Worm (Caenorhabditis elegans): ENCODE measurements around the gene nhr-198.
"Not testable (repeated sequence)": the region's sequence is repeated elsewhere in the genome, so short reads cannot be mapped to it uniquely, and the experiment has no call there.

nhr-198 gene

DNA sequence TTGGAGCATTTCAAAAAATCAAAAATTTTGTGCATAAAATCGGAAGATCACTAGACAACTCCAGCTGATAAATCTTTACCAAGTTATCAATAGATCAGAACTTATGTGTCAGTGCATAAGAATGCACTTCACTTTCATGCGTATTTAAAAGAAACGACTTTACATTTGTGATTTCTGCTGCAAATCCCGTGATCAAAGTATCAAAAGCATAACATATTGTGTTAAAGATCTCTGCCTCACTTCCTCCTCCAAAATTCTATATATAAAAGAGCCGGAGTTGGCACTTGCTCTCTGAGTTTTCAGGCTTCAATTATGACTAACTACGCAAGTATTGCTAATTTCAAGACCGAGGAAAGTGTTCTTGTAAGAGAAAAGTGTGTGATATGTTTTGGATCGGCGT lies at the start of gene nhr-198:
Gene nhr-198, plus strand, starts transcription at position 313 of the 400 bp plus-strand sequence.
- TF ChIP-seq nhr-71 (tag; optimal IDR thresholded peaks at IDR 0.05) (peak; percentile 29), fkh-4 (tag; optimal IDR thresholded peaks at IDR 0.05; ENCODE audit: borderline replicate concordance) (no peak), pag-3 (tag; optimal IDR thresholded peaks at IDR 0.05; ENCODE audit: borderline replicate concordance, insufficient read depth) (no peak), ztf-4 (tag; optimal IDR thresholded peaks at IDR 0.05) (no peak), dsc-1 (tag; optimal IDR thresholded peaks at IDR 0.05) (peak; percentile 55), fkh-8 (tag; optimal IDR thresholded peaks at IDR 0.05) (peak; percentile 79), sox-4 (tag; optimal IDR thresholded peaks at IDR 0.05) (peak; percentile 28)

DNA sequence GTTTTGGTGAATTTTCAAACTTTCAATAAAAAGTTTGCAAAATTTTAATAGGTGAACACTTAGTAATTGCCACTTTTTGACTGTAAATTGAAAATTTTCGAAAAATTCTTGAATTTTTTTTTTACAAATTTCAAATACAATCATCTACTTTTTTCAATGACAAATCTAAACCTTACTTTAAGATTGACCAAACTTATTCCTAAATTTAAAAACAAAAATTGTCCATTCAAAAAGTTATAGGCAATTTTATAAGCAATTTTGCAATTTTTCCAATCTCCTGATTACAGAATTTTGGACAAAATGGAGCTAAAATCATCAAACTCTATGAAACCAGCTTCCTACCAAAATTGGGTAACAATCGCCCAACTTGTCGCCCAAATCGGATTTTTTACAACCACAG lies 49.2 kb upstream of the nhr-198 start, which contains the start of gene str-23:
Gene str-23, plus strand, starts transcription at position 301 of the 400 bp plus-strand sequence.
- TF ChIP-seq ceh-63 (GFP tag; optimal IDR thresholded peaks at IDR 0.05) (no peak), hpl-2 (GFP tag; optimal IDR thresholded peaks at IDR 0.05) (no peak)

DNA sequence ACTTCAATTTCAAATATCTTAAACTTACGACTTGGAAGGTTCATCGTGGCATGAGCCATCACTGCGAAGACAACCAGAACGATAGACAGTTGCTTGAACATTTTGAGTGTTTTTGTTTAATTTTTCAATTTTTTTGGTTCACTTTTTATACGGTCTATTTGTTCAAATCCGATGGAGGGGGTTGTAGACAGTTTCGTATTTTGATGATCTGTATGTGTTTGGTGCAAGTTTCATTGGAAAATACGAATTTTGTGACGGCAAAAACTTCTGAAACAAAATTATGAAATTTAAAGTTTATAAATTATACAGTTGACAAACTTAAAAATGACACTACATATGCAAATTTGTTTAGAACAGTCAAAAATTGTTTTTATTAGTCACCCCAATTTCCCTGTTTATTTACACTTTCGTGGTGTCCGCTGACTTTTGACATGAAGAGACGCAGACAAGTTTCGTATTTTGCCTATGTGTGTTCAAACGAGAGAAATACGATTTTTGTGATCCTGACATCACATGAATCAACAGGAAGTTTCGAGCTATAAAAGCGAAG lies 46.2 kb upstream of the nhr-198 start, which contains the start of the genes C55A1.7 and C55A1.6:
Gene C55A1.7, minus strand, starts transcription at position 101 of the 550 bp plus-strand sequence.
Gene C55A1.6, plus strand, starts transcription at position 500 of the 550 bp plus-strand sequence.
- not testable (repeated sequence) for TF ChIP-seq unc-86 (tag; optimal IDR thresholded peaks at IDR 0.05); hlh-4 (tag; optimal IDR thresholded peaks at IDR 0.05); alr-1 (tag; optimal IDR thresholded peaks at IDR 0.05; ENCODE audit: borderline replicate concordance)

DNA sequence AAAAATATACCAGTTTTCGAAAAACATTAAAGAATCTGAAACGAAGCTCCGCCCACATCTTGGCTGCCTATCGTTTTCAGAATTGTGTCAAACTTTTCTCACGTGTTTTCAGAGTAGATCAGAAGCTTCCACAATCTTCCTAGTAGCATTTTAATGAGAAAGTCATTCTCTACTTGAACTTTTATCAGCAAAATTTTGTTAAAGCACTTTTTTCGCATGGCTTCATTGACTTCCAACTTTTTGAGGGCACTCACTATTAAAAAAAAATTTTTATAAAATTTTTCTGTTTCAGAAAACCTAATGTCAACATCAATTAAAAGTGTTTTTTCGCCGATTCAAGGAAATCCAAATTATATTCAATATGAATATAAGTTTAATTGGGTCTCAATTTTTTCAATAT lies 43.6 kb upstream of the nhr-198 start, which contains the start of gene sru-42:
Gene sru-42, plus strand, starts transcription at position 301 of the 400 bp plus-strand sequence.
- peak; percentile 11 for TF ChIP-seq fkh-8 (tag; optimal IDR thresholded peaks at IDR 0.05)
- no peak for TF ChIP-seq egl-13 (tag; optimal IDR thresholded peaks at IDR 0.05)

DNA sequence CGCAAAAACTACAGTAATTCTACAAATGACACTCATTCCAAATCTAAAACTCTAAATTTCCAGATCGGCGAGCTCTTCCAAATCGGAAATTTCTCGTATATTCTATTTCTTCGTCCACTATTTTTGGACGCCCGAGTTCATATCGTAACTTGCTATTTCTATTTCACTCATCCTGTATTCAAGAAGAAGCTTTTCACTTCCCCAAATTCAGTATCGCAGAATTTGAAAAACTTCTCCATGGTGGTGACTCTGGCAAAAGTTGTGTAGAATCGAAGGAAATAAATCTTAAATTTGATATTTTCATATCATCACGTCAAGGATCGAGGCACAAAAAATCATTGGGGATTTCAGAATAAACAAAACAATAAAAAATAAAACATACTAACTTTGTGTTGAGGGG lies 41.6 kb upstream of the nhr-198 start:
- TF ChIP-seq tbx-2 (tag; optimal IDR thresholded peaks at IDR 0.05) = no peak
- no peak for TF ChIP-seq sptf-1 (tag; optimal IDR thresholded peaks at IDR 0.05)
- no peak for TF ChIP-seq efl-1 (optimal IDR thresholded peaks at IDR 0.05)
- peak in 1 of 2 experiments; percentile 81 for TF ChIP-seq efl-1 (GFP tag; optimal IDR thresholded peaks at IDR 0.05 in 1 of 2)
- TF ChIP-seq ceh-82 (tag; optimal IDR thresholded peaks at IDR 0.05) = no peak
- TF ChIP-seq ama-1 (optimal IDR thresholded peaks at IDR 0.05) = no peak
- TF ChIP-seq egl-13 (tag; optimal IDR thresholded peaks at IDR 0.05) = no peak
- peak; percentile 65 for TF ChIP-seq nhr-85 (tag)
- TF ChIP-seq Y116A8C.19 (tag; optimal IDR thresholded peaks at IDR 0.05; ENCODE audit: borderline replicate concordance) = no peak

DNA sequence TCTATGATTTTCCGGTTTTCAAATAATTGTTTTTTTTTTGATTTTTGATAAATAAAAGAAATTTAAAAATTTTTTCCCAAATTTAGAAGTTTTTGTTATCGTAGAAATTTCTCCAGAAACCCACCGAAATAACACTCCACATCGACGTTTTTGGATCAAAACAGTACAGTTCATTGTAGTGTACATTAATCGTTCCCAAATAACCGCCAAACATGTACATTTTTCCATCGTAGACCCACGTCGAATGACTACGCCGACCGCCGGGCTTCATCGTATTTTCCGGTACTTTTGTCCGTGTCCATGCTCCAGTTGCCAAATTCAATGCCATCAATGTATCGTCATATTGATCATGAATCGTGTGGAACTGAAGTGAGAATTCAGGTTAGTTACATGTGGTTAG lies 39.7 kb upstream of the nhr-198 start, which contains the start of gene F53E4.2:
Gene F53E4.2, plus strand, starts transcription at position 301 of the 400 bp plus-strand sequence.
- TF ChIP-seq efl-1 (optimal IDR thresholded peaks at IDR 0.05) (no peak), efl-1 (GFP tag; optimal IDR thresholded peaks at IDR 0.05 in 1 of 2) (no peak), lsy-2 (tag; optimal IDR thresholded peaks at IDR 0.05) (no peak), egl-13 (tag; optimal IDR thresholded peaks at IDR 0.05) (no peak), mab-9 (GFP tag; IDR thresholded peaks at IDR 0.05) (no peak), hlh-17 (GFP tag; optimal IDR thresholded peaks at IDR 0.05; ENCODE audit: borderline replicate concordance) (no peak), nhr-237 (tag; optimal IDR thresholded peaks at IDR 0.05) (no peak), ceh-88 (GFP tag; IDR thresholded peaks at IDR 0.05) (no peak), C34B4.2 (tag; optimal IDR thresholded peaks at IDR 0.05) (no peak), efl-3 (GFP tag; optimal IDR thresholded peaks at IDR 0.05) (no peak), ama-1 (optimal IDR thresholded peaks at IDR 0.05) (no peak), egl-27 (tag; optimal IDR thresholded peaks at IDR 0.05) (no peak), nhr-28 (tag; optimal IDR thresholded peaks at IDR 0.05) (no peak), C16A3.4 (tag; optimal IDR thresholded peaks at IDR 0.05) (no peak), unc-98 (GFP tag; IDR thresholded peaks at IDR 0.05) (no peak)
